Worm (Caenorhabditis elegans): ENCODE measurements around the gene pha-4.

pha-4 gene

DNA sequence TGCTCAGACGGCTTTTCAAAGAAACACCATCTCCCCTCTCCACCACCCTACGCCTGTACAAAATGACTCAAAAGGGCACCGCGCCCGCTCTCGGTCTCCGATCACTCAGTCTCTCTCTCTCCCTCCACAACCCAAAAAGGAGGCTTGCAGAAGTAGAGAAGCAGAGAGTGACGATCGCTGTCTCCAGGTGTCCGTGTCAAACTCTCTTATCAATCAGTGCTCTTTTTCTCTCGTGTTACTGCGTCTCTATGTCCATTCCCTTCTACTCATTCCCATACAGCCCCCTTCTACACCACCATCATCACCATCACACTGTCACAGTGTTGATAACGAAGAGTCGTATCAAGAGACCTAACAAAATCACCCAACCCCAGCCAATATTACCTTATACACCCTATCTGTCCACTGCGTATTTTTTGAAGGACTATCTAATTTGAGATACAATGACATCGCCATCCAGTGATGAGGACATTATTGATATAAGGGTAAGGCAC lies at the start of gene pha-4 (continued):
- TF ChIP-seq spr-3 (GFP tag; optimal IDR thresholded peaks at IDR 0.05) (no peak), arid-1 (GFP tag; conservative IDR thresholded peaks at IDR 0.05) (no peak), F37D6.2 (tag; optimal IDR thresholded peaks at IDR 0.05) (no peak), cey-2 (tag; optimal IDR thresholded peaks at IDR 0.05; ENCODE audit: borderline replicate concordance, insufficient read depth) (no peak), ceh-32 (tag; optimal IDR thresholded peaks at IDR 0.05; ENCODE audit: poor library complexity) (no peak), nhr-25 (tag; optimal IDR thresholded peaks at IDR 0.05; ENCODE audit: borderline replicate concordance, insufficient read depth) (no peak), lin-39 (tag; optimal IDR thresholded peaks at IDR 0.05) (no peak), snpc-4 (tag; optimal IDR thresholded peaks at IDR 0.05) (no peak), fos-1 (tag; optimal IDR thresholded peaks at IDR 0.05) (no peak), zfp-3 (GFP tag; conservative IDR thresholded peaks at IDR 0.05) (no peak), madf-9 (GFP tag; conservative IDR thresholded peaks at IDR 0.05) (no peak), unc-130 (GFP tag; optimal IDR thresholded peaks at IDR 0.05) (no peak), ces-1 (GFP tag; optimal IDR thresholded peaks at IDR 0.05) (no peak), dmd-6 (GFP tag; IDR thresholded peaks at IDR 0.05) (peak; percentile 64; the same call in 1 of the 2 replicates), dmd-9 (GFP tag; IDR thresholded peaks at IDR 0.05) (no peak), zip-11 (GFP tag; IDR thresholded peaks at IDR 0.05) (no peak), nhr-10 (tag; optimal IDR thresholded peaks at IDR 0.05) (no peak), hlh-30 (tag; optimal IDR thresholded peaks at IDR 0.05; ENCODE audit: insufficient read depth) (peak; percentile 54), set-16 (GFP tag; IDR thresholded peaks at IDR 0.05) (peak; percentile 43), unc-62 (GFP tag; optimal IDR thresholded peaks at IDR 0.05 in 1 of 2) (no peak), unc-62 (tag; optimal IDR thresholded peaks at IDR 0.05) (no peak), ztf-11 (tag; optimal IDR thresholded peaks at IDR 0.05) (no peak), php-3 (GFP tag; IDR thresholded peaks at IDR 0.05) (peak; percentile 68), nhr-41 (GFP tag; IDR thresholded peaks at IDR 0.05) (no peak), F44E2.7 (GFP tag; IDR thresholded peaks at IDR 0.05) (no peak), daf-19 (GFP tag; conservative IDR thresholded peaks at IDR 0.05) (no peak), R02D3.7 (tag; optimal IDR thresholded peaks at IDR 0.05) (no peak), Y75B8A.6 (GFP tag; IDR thresholded peaks at IDR 0.05) (no peak), mxl-3 (GFP tag; optimal IDR thresholded peaks at IDR 0.05) (peak; percentile 76), hlh-11 (tag; optimal IDR thresholded peaks at IDR 0.05) (peak; percentile 88), ceh-44 (GFP tag; IDR thresholded peaks at IDR 0.05) (no peak), fkh-10 (GFP tag; optimal IDR thresholded peaks at IDR 0.05) (no peak), lim-7 (GFP tag; IDR thresholded peaks at IDR 0.05) (no peak), pqm-1 (tag; optimal IDR thresholded peaks at IDR 0.05) (peak; percentile 59), nhr-48 (tag; optimal IDR thresholded peaks at IDR 0.05) (peak; percentile 40), nhr-42 (GFP tag; IDR thresholded peaks at IDR 0.05) (no peak), rbr-2 (tag; optimal IDR thresholded peaks at IDR 0.05) (no peak), F10B5.3 (tag; optimal IDR thresholded peaks at IDR 0.05) (no peak), ceh-28 (tag; optimal IDR thresholded peaks at IDR 0.05) (no peak), nhr-237 (tag; optimal IDR thresholded peaks at IDR 0.05) (no peak), madf-5 (GFP tag; IDR thresholded peaks at IDR 0.05) (no peak), saeg-2 (GFP tag; IDR thresholded peaks at IDR 0.05) (no peak), egl-27 (tag; optimal IDR thresholded peaks at IDR 0.05) (no peak), T26A8.4 (GFP tag; IDR thresholded peaks at IDR 0.05) (peak; percentile 11; the same call in 1 of the 2 replicates), zag-1 (tag; optimal IDR thresholded peaks at IDR 0.05) (no peak), F49E8.2 (tag; optimal IDR thresholded peaks at IDR 0.05; ENCODE audit: borderline replicate concordance) (no peak), attf-4 (tag; optimal IDR thresholded peaks at IDR 0.05) (no peak)
